Fruit fly (Drosophila melanogaster): Measurements from ENCODE around the gene inaF-A.

Gene inaF-A

dm6 chrX:11681558-11682551 is 51.8 kb downstream of the inaF-A start (continued):
- TF ChIP-seq ATbp (GFP tag; optimal IDR thresholded peaks at IDR 0.05) (no peak), org-1 (GFP tag; optimal IDR thresholded peaks at IDR 0.05) (no peak), CG7987 (GFP tag; optimal IDR thresholded peaks at IDR 0.05) (peak; percentile 63), CG11093 (GFP tag; IDR thresholded peaks at IDR 0.05) (no peak), crc (GFP tag; optimal IDR thresholded peaks at IDR 0.05) (peak; percentile 49), stc (GFP tag; IDR thresholded peaks at IDR 0.05) (0 out of 2 replicates have a peak, but pooled peaks have one; percentile 6), Chrac-16 (GFP tag; optimal IDR thresholded peaks at IDR 0.05) (peak; percentile 60), CG12236 (GFP tag; optimal IDR thresholded peaks at IDR 0.05) (peak; percentile 34), zfh1 (GFP tag; IDR thresholded peaks at IDR 0.05) (peak; percentile 42; the same call in 1 of the 3 replicates), corto (GFP tag; optimal IDR thresholded peaks at IDR 0.05) (no peak), luna (GFP tag; optimal IDR thresholded peaks at IDR 0.05) (no peak), gsb (GFP tag; IDR thresholded peaks at IDR 0.05) (no peak), yki (optimal IDR thresholded peaks at IDR 0.05) (peak; percentile 14), Atf3 (GFP tag; optimal IDR thresholded peaks at IDR 0.05) (peak; percentile 23), disco-r (GFP tag; optimal IDR thresholded peaks at IDR 0.05) (no peak), CG17361 (GFP tag; IDR thresholded peaks at IDR 0.05) (peak; percentile 64), CG8290 (GFP tag; optimal IDR thresholded peaks at IDR 0.05) (peak; percentile 72), CG8290 (tag; optimal IDR thresholded peaks at IDR 0.05) (peak; percentile 77 to 89), CG15696 (tag; optimal IDR thresholded peaks at IDR 0.05) (peak; percentile 56), Nf-YA (GFP tag; IDR thresholded peaks at IDR 0.05) (no peak), CG7839 (tag; optimal IDR thresholded peaks at IDR 0.05) (peak; percentile 62), CG7372 (GFP tag; IDR thresholded peaks at IDR 0.05) (peak; percentile 44; the same call in 1 of the 2 replicates), TFAM (GFP tag; optimal IDR thresholded peaks at IDR 0.05) (no peak), Vsx1 (GFP tag; optimal IDR thresholded peaks at IDR 0.05) (peak; percentile 40), HLHmδ (GFP tag; optimal IDR thresholded peaks at IDR 0.05) (peak; percentile 66), CG43689 (GFP tag; IDR thresholded peaks at IDR 0.05) (no peak), CG12104 (GFP tag; optimal IDR thresholded peaks at IDR 0.05) (peak; percentile 50), zen (tag; optimal IDR thresholded peaks at IDR 0.05) (peak; percentile 10), run (tag; optimal IDR thresholded peaks at IDR 0.05) (no peak), Ets97D (GFP tag; optimal IDR thresholded peaks at IDR 0.05) (peak; percentile 57), CG30431 (GFP tag; optimal IDR thresholded peaks at IDR 0.05) (peak; percentile 6), Bteb2 (GFP tag; optimal IDR thresholded peaks at IDR 0.05) (peak; percentile 71), CG7745 (tag; optimal IDR thresholded peaks at IDR 0.05) (no peak), bab2 (GFP tag; optimal IDR thresholded peaks at IDR 0.05) (peak; percentile 69), CG31388 (GFP tag; optimal IDR thresholded peaks at IDR 0.05) (no peak), CG7928 (GFP tag; optimal IDR thresholded peaks at IDR 0.05) (peak; percentile 32), z (GFP tag; IDR thresholded peaks at IDR 0.05) (peak; percentile 65; the same call in 2 of the 3 replicates), Opbp (GFP tag; IDR thresholded peaks at IDR 0.05; ENCODE audit: partially characterized antibody) (no peak), CG14441 (GFP tag; IDR thresholded peaks at IDR 0.05) (peak; percentile 53; the same call in 1 of the 2 replicates), hbn (GFP tag; IDR thresholded peaks at IDR 0.05; ENCODE audit: partially characterized antibody) (peak; percentile 46; the same call in 1 of the 2 replicates), Aef1 (GFP tag; IDR thresholded peaks at IDR 0.05) (peak; percentile 88), Eip74EF (GFP tag; optimal IDR thresholded peaks at IDR 0.05) (peak in 1 of 2 experiments; percentile 52), D19B (GFP tag; optimal IDR thresholded peaks at IDR 0.05) (peak; percentile 59), CG16863 (GFP tag; optimal IDR thresholded peaks at IDR 0.05) (peak; percentile 55), chif (GFP tag; optimal IDR thresholded peaks at IDR 0.05) (peak; percentile 41 to 56), lab (GFP tag; optimal IDR thresholded peaks at IDR 0.05) (peak; percentile 80), cwo (GFP tag; optimal IDR thresholded peaks at IDR 0.05) (peak; percentile 32), CG6765 (GFP tag; optimal IDR thresholded peaks at IDR 0.05) (peak; percentile 1)

Data from whole organism, embryonic.